Fruit fly (Drosophila melanogaster) whole organism, embryonic: ENCODE data around the gene GluProRS.

ENCODE experiments used
- Blimp-1 ChIP-seq: fragments of 200-800 bp; sonication (Bioruptor generic); optimal IDR thresholded peaks from 3 replicates; lab custom pipeline; 2018; ENCODE audit warnings: missing biosample characterization, missing genetic modification characterization, mild to moderate bottlenecking, moderate library complexity, missing genetic modification reagents
- CG10267 ChIP-seq: fragments of 200-800 bp; sonication (Bioruptor generic); optimal IDR thresholded peaks from 2 replicates; lab custom pipeline; 2018; ENCODE audit warnings: missing biosample characterization, mild to moderate bottlenecking, missing genetic modification characterization, moderate library complexity
- CG10431 ChIP-seq: fragments of 200-800 bp; sonication (Bioruptor generic); optimal IDR thresholded peaks from 3 replicates; lab custom pipeline; 2018; ENCODE audit warnings: missing biosample characterization, mild to moderate bottlenecking, missing genetic modification characterization
- CG10543 ChIP-seq: fragments of 200-800 bp; sonication (Bioruptor generic); optimal IDR thresholded peaks from 3 replicates; lab custom pipeline; 2017; ENCODE audit warnings: missing biosample characterization, mild to moderate bottlenecking, missing genetic modification characterization, moderate library complexity
- CG11093 ChIP-seq: fragments of 200-800 bp; sonication (Bioruptor generic); IDR thresholded peaks from 3 replicates; pipeline ENCODE4 v1.3.6; 2022; ENCODE audit warnings: missing biosample characterization, missing genetic modification characterization
- CG12659 ChIP-seq: fragments of 200-800 bp; sonication (Bioruptor generic); optimal IDR thresholded peaks from 3 replicates; lab custom pipeline; 2017; ENCODE audit warnings: mild to moderate bottlenecking, missing biosample characterization, missing genetic modification reagents, missing genetic modification characterization
- CG12769 ChIP-seq: fragments of 200-800 bp; sonication (Bioruptor generic); optimal IDR thresholded peaks from 2 replicates; lab custom pipeline; 2019; ENCODE audit warnings: missing biosample characterization, mild to moderate bottlenecking, missing genetic modification characterization, moderate library complexity
- CG13424 ChIP-seq: fragments of 200-800 bp; sonication (Bioruptor generic); optimal IDR thresholded peaks from 2 replicates; lab custom pipeline; 2019; ENCODE audit warnings: missing biosample characterization, mild to moderate bottlenecking, missing genetic modification characterization, moderate library complexity
- CG1529 ChIP-seq: fragments of 200-800 bp; sonication (Bioruptor generic); optimal IDR thresholded peaks from 3 replicates; lab custom pipeline; 2018; ENCODE audit warnings: missing biosample characterization, missing genetic modification characterization
- CG1603 ChIP-seq: fragments of 200-800 bp; sonication (Bioruptor generic); optimal IDR thresholded peaks from 2 replicates; lab custom pipeline; 2019; ENCODE audit warnings: missing biosample characterization, mild to moderate bottlenecking, missing genetic modification characterization, moderate library complexity
- CG16779 ChIP-seq: fragments of 200-800 bp; sonication (Bioruptor generic); IDR thresholded peaks from 2 replicates; pipeline ENCODE4 v1.3.6; 2022; ENCODE audit warnings: missing biosample characterization, missing genetic modification characterization
- CG18764 ChIP-seq: fragments of 200-800 bp; sonication (Bioruptor generic); optimal IDR thresholded peaks from 3 replicates; lab custom pipeline; 2016; ENCODE audit warnings: missing biosample characterization, missing genetic modification characterization
- CG34422 ChIP-seq: fragments of 200-800 bp; sonication (Bioruptor generic); IDR thresholded peaks from 3 replicates; pipeline ENCODE4 v1.3.6; 2022; ENCODE audit warnings: missing biosample characterization, missing genetic modification characterization
- CG4617 ChIP-seq: fragments of 200-800 bp; sonication (Bioruptor generic); optimal IDR thresholded peaks from 3 replicates; lab custom pipeline; 2016; ENCODE audit warnings: missing biosample characterization, missing genetic modification characterization, borderline replicate concordance
- CG6272 ChIP-seq: fragments of 200-800 bp; sonication (Bioruptor generic); IDR thresholded peaks from 2 replicates; pipeline ENCODE4 v1.3.6; 2022; ENCODE audit warnings: missing biosample characterization, missing genetic modification characterization
- CG9727 ChIP-seq: fragments of 200-800 bp; sonication (Bioruptor generic); optimal IDR thresholded peaks from 3 replicates; lab custom pipeline; 2017; ENCODE audit warnings: missing biosample characterization, mild to moderate bottlenecking, missing genetic modification characterization
- CG9797 ChIP-seq: fragments of 200-800 bp; sonication (Bioruptor generic); optimal IDR thresholded peaks from 3 replicates; lab custom pipeline; 2018; ENCODE audit warnings: missing biosample characterization, mild to moderate bottlenecking, missing genetic modification characterization
- CTCF ChIP-seq: fragments of 200-800 bp; sonication (Bioruptor generic); optimal IDR thresholded peaks from 2 replicates; lab custom pipeline; 2017; ENCODE audit warnings: missing biosample characterization, mild to moderate bottlenecking, missing genetic modification characterization, moderate library complexity
- Chrac-16 ChIP-seq: fragments of 200-800 bp; sonication (Bioruptor generic); optimal IDR thresholded peaks from 3 replicates; lab custom pipeline; 2016; ENCODE audit warnings: missing biosample characterization, missing genetic modification characterization
- D19B ChIP-seq: fragments of 200-800 bp; sonication (Bioruptor generic); optimal IDR thresholded peaks from 2 replicates; lab custom pipeline; 2017; ENCODE audit warnings: missing biosample characterization, mild to moderate bottlenecking, missing genetic modification characterization
- Dp ChIP-seq: fragments of 200-800 bp; sonication (Bioruptor generic); optimal IDR thresholded peaks from 2 replicates; lab custom pipeline; 2018; ENCODE audit warnings: missing biosample characterization, mild to moderate bottlenecking, missing genetic modification characterization, moderate library complexity
- Hr78 ChIP-seq, 2 experiments: fragments of 200-800 bp in 1 of 2; fragments of >200 bp in 1 of 2; sonication (Bioruptor generic) in 1 of 2; optimal IDR thresholded peaks; 2 replicates each; lab custom pipeline; 2017 to 2019; ENCODE audit warnings: missing biosample characterization in 2 of 2, missing genetic modification characterization in 2 of 2, mild to moderate bottlenecking in 1 of 2, moderate library complexity in 1 of 2
- MESR4 ChIP-seq: fragments of 200-800 bp; sonication (Bioruptor generic); optimal IDR thresholded peaks from 2 replicates; lab custom pipeline; 2018; ENCODE audit warnings: missing biosample characterization, mild to moderate bottlenecking, missing genetic modification characterization, moderate library complexity
- Med ChIP-seq: fragments of 200-800 bp; sonication (Bioruptor generic); peaks from one replicate; lab custom pipeline; 2016; ENCODE audit warnings: missing biosample characterization, missing genetic modification characterization, mild to moderate bottlenecking, inconsistent platforms, moderate library complexity
- PHDP ChIP-seq: fragments of 200-800 bp; sonication (Bioruptor generic); optimal IDR thresholded peaks from 3 replicates; lab custom pipeline; 2018; ENCODE audit warnings: missing biosample characterization, mild to moderate bottlenecking, missing genetic modification characterization, moderate library complexity
- Pdp1 ChIP-seq, 2 experiments: fragments of 200-800 bp; sonication (Bioruptor generic); optimal IDR thresholded peaks; 3 replicates each; lab custom pipeline; 2016; ENCODE audit warnings: missing biosample characterization in 2 of 2, missing genetic modification characterization in 2 of 2, mild to moderate bottlenecking in 1 of 2, moderate library complexity in 1 of 2
- Vsx1 ChIP-seq: fragments of 200-800 bp; sonication (Bioruptor generic); optimal IDR thresholded peaks from 2 replicates; lab custom pipeline; 2017; ENCODE audit warnings: missing biosample characterization, mild to moderate bottlenecking, missing genetic modification characterization, missing genetic modification reagents
- YL-1 ChIP-seq: fragments of 200-800 bp; sonication (Bioruptor generic); optimal IDR thresholded peaks from 3 replicates; lab custom pipeline; 2017; ENCODE audit warnings: missing biosample characterization, mild to moderate bottlenecking, missing genetic modification characterization
- bab2 ChIP-seq: fragments of 200-800 bp; sonication (Bioruptor generic); optimal IDR thresholded peaks from 2 replicates; lab custom pipeline; 2016; ENCODE audit warnings: missing biosample characterization, missing genetic modification characterization
- br ChIP-seq: fragments of >200 bp; optimal IDR thresholded peaks from 2 replicates; lab custom pipeline; 2017
- chm ChIP-seq: fragments of 200-800 bp; sonication (Bioruptor generic); IDR thresholded peaks from 2 replicates; pipeline ENCODE4 v1.3.6; 2022; ENCODE audit warnings: missing biosample characterization, missing genetic modification characterization
- ci ChIP-seq: fragments of 200-800 bp; sonication (Bioruptor generic); IDR thresholded peaks from 3 replicates; pipeline ENCODE4 v1.3.6; 2022; ENCODE audit warnings: missing biosample characterization, missing genetic modification characterization
- crc ChIP-seq: fragments of 200-800 bp; sonication (Bioruptor generic); optimal IDR thresholded peaks from 2 replicates; lab custom pipeline; 2016; ENCODE audit warnings: missing biosample characterization, missing genetic modification characterization
- crol ChIP-seq: fragments of 200-800 bp; sonication (Bioruptor generic); IDR thresholded peaks from 2 replicates; pipeline ENCODE4 v1.3.6; 2022; ENCODE audit warnings: missing biosample characterization, missing genetic modification characterization
- fd64A ChIP-seq: fragments of 200-800 bp; sonication (Bioruptor generic); optimal IDR thresholded peaks from 3 replicates; lab custom pipeline; 2018; ENCODE audit warnings: missing biosample characterization, mild to moderate bottlenecking, missing genetic modification characterization
- gcm ChIP-seq: fragments of 200-800 bp; sonication (Bioruptor generic); optimal IDR thresholded peaks from 2 replicates; lab custom pipeline; 2019; ENCODE audit warnings: missing biosample characterization, mild to moderate bottlenecking, missing genetic modification characterization, moderate library complexity
- ham ChIP-seq: fragments of 200-800 bp; sonication (Bioruptor generic); IDR thresholded peaks from 2 replicates; pipeline ENCODE4 v1.3.6; 2022; ENCODE audit warnings: missing biosample characterization, missing genetic modification characterization
- insv ChIP-seq, 2 experiments: fragments of 200-800 bp; sonication (Bioruptor generic); optimal IDR thresholded peaks; 3 replicates each; lab custom pipeline; 2016 to 2018; ENCODE audit warnings: missing biosample characterization in 2 of 2, missing genetic modification characterization in 2 of 2
- ken ChIP-seq: fragments of 200-800 bp; sonication (Bioruptor generic); IDR thresholded peaks from 3 replicates; pipeline ENCODE4 v1.3.6; 2022; ENCODE audit warnings: missing biosample characterization, missing genetic modification characterization
- kni ChIP-seq: fragments of 200-800 bp; sonication (Bioruptor generic); optimal IDR thresholded peaks from 3 replicates; lab custom pipeline; 2017; ENCODE audit warnings: mild to moderate bottlenecking, missing biosample characterization, missing genetic modification reagents, missing genetic modification characterization
- lmd ChIP-seq: fragments of 200-800 bp; sonication (Bioruptor generic); IDR thresholded peaks from 2 replicates; pipeline ENCODE4 v1.3.6; 2022; ENCODE audit warnings: missing biosample characterization, missing genetic modification characterization
- nau ChIP-seq: fragments of 200-800 bp; sonication (Bioruptor generic); optimal IDR thresholded peaks from 3 replicates; lab custom pipeline; 2017; ENCODE audit warnings: missing biosample characterization, mild to moderate bottlenecking, missing genetic modification characterization, missing genetic modification reagents
- pb ChIP-seq: fragments of 200-800 bp; sonication (Bioruptor generic); optimal IDR thresholded peaks from 3 replicates; lab custom pipeline; 2016; ENCODE audit warnings: missing biosample characterization, missing genetic modification characterization
- row ChIP-seq: fragments of 200-800 bp; sonication (Bioruptor generic); IDR thresholded peaks from 3 replicates; pipeline ENCODE4 v1.3.6; 2022; ENCODE audit warnings: missing biosample characterization, missing genetic modification characterization
- sd ChIP-seq: fragments of 200-800 bp; sonication (Bioruptor generic); optimal IDR thresholded peaks from 3 replicates; lab custom pipeline; 2018; ENCODE audit warnings: missing biosample characterization, mild to moderate bottlenecking, missing genetic modification characterization, moderate library complexity
- sqz ChIP-seq: fragments of 200-800 bp; sonication (Bioruptor generic); optimal IDR thresholded peaks from 3 replicates; lab custom pipeline; 2018; ENCODE audit warnings: missing biosample characterization, mild to moderate bottlenecking, missing genetic modification characterization
- sug ChIP-seq: fragments of 200-800 bp; optimal IDR thresholded peaks from 2 replicates; lab custom pipeline; 2019; ENCODE audit warnings: missing biosample characterization, mild to moderate bottlenecking, missing genetic modification characterization, moderate library complexity
- tll ChIP-seq, 2 experiments: fragments of 200-800 bp in 1 of 2; fragments of >200 bp in 1 of 2; sonication (Bioruptor generic) in 1 of 2; optimal IDR thresholded peaks; 2 replicates each; lab custom pipeline; 2017 to 2019; ENCODE audit warnings: missing biosample characterization in 2 of 2, missing genetic modification characterization in 2 of 2, mild to moderate bottlenecking in 1 of 2, moderate library complexity in 1 of 2
- twi ChIP-seq: fragments of 200-800 bp; optimal IDR thresholded peaks from 2 replicates; lab custom pipeline; 2019; ENCODE audit warnings: missing biosample characterization, mild to moderate bottlenecking, missing genetic modification characterization, moderate library complexity
- vvl ChIP-seq: fragments of 200-800 bp; sonication (Bioruptor generic); IDR thresholded peaks from 2 replicates; pipeline ENCODE4 v1.3.6; 2022; ENCODE audit warnings: missing biosample characterization, missing genetic modification characterization

GluProRS gene

dm6 chr3R:24001150-24001549, 43.0 kb upstream of the GluProRS start:
- TF ChIP-seq sd (peak; percentile 41), twi (tag; lab: Kevin White, UChicago) (peak; percentile 72), CG12769 (peak; percentile 41), Blimp-1 (GFP tag; lab: Kevin White, UChicago) (peak; percentile 85), br (lab: Kevin White, UChicago) (no peak), CG10543 (peak; percentile 16), Hr78 (GFP tag; optimal IDR thresholded peaks at IDR 0.05; lab: Kevin White, UChicago) (peak in 1 of 2 experiments; percentile 10), D19B (GFP tag; lab: Kevin White, UChicago) (no peak), insv (GFP tag; optimal IDR thresholded peaks at IDR 0.05; lab: Kevin White, UChicago) (peak in 1 of 2 experiments; percentile 46), kni (GFP tag; lab: Kevin White, UChicago) (peak; percentile 47), crol (GFP tag; lab: Robert Waterston, UW) (peak; percentile 71), CG11093 (no peak), Med (GFP tag; lab: Kevin White, UChicago) (peak; percentile 5), CG9727 (GFP tag; lab: Kevin White, UChicago) (no peak), Vsx1 (GFP tag; lab: Kevin White, UChicago) (peak; percentile 29)

dm6 chr3R:23996224-23996623, 38.0 kb upstream of the GluProRS start, which contains the start of gene LSm3:
LSm3 (plus strand) TSS chr3R:23996262.
- TF ChIP-seq CG4617 (GFP tag; lab: Kevin White, UChicago) (peak; percentile 32), Dp (GFP tag; lab: Kevin White, UChicago) (peak; percentile 44), row (GFP tag; lab: Robert Waterston, UW) (peak; percentile 5; the same call in 1 of the 3 replicates), CG6272 (no peak), CG1603 (peak; percentile 22), Chrac-16 (GFP tag; lab: Kevin White, UChicago) (no peak), CG34422 (GFP tag; lab: Robert Waterston, UW) (0 out of 3 replicates have a peak, but pooled peaks have one; percentile 25), vvl (GFP tag; lab: Robert Waterston, UW) (no peak), pb (GFP tag; lab: Kevin White, UChicago) (no peak), Pdp1 (GFP tag; optimal IDR thresholded peaks at IDR 0.05; lab: Kevin White, UChicago) (peak in 1 of 2 experiments; percentile 1), crc (GFP tag; lab: Kevin White, UChicago) (no peak), ci (0 out of 3 replicates have a peak, but pooled peaks have one; percentile 51), nau (GFP tag; lab: Kevin White, UChicago) (no peak), CG10267 (tag; lab: Kevin White, UChicago) (peak; percentile 85), bab2 (no peak), fd64A (no peak), CG9797 (GFP tag; lab: Kevin White, UChicago) (peak; percentile 19), lmd (GFP tag; lab: Robert Waterston, UW) (no peak), CG18764 (GFP tag; lab: Kevin White, UChicago) (no peak), sug (no peak), chm (GFP tag; lab: Robert Waterston, UW) (0 out of 2 replicates have a peak, but pooled peaks have one; percentile 7), Med (GFP tag; lab: Kevin White, UChicago) (peak; percentile 73), ham (GFP tag; lab: Robert Waterston, UW) (no peak), CG16779 (GFP tag; lab: Robert Waterston, UW) (no peak), CG12659 (GFP tag; lab: Kevin White, UChicago) (peak; percentile 23), sqz (GFP tag; lab: Kevin White, UChicago) (no peak), CG13424 (tag; lab: Kevin White, UChicago) (no peak), MESR4 (peak; percentile 28), ken (GFP tag; lab: Robert Waterston, UW) (no peak), CTCF (GFP tag; lab: Kevin White, UChicago) (peak; percentile 35), CG1529 (no peak), YL-1 (GFP tag; lab: Kevin White, UChicago) (no peak), CG10431 (no peak), tll (GFP tag; optimal IDR thresholded peaks at IDR 0.05; lab: Kevin White, UChicago) (no peak), PHDP (tag; lab: Kevin White, UChicago) (no peak), gcm (no peak)
